Fruit fly (Drosophila melanogaster) whole organism, wandering third instar larva: ENCODE results near the gene CG3402.

Experiments
- Abd-B ChIP-seq: fragments of >200 bp; optimal IDR thresholded peaks from 2 replicates; lab custom pipeline; 2017; ENCODE audit warnings: missing biosample characterization, missing genetic modification characterization
- CrebA ChIP-seq: fragments of 200-800 bp; sonication (Bioruptor generic); optimal IDR thresholded peaks from 2 replicates; lab custom pipeline; 2016; ENCODE audit warnings: missing biosample characterization, mild to moderate bottlenecking, missing genetic modification characterization, borderline replicate concordance
- Dif ChIP-seq: fragments of 200-275, 200-300 bp; sonication (Bioruptor generic); optimal IDR thresholded peaks from 2 replicates; lab custom pipeline; 2018; ENCODE audit warnings: missing biosample characterization, missing genetic modification characterization; ENCODE audit not compliant: partially characterized antibody
- Hr78 ChIP-seq: fragments of >200 bp; optimal IDR thresholded peaks from 2 replicates; lab custom pipeline; 2017; ENCODE audit warnings: missing biosample characterization, missing genetic modification characterization
- Hr83 ChIP-seq: fragments of 200-300 bp; sonication (Bioruptor generic); optimal IDR thresholded peaks from 2 replicates; lab custom pipeline; 2016; ENCODE audit warnings: missing biosample characterization, mild to moderate bottlenecking, missing genetic modification characterization, moderate library complexity; ENCODE audit not compliant: poor library complexity, severe bottlenecking
- Myc ChIP-seq: fragments of >200 bp; optimal IDR thresholded peaks from 2 replicates; lab custom pipeline; 2017
- N ChIP-seq: fragments of >200 bp; optimal IDR thresholded peaks from 2 replicates; lab custom pipeline; 2018; ENCODE audit warnings: missing biosample characterization, missing external identifiers, missing genetic modification characterization
- br ChIP-seq: fragments of 200-800 bp; sonication (Bioruptor generic); optimal IDR thresholded peaks from 2 replicates; lab custom pipeline; 2016; ENCODE audit warnings: missing biosample characterization, missing genetic modification characterization
- fru ChIP-seq: fragments of 200-800 bp; sonication (Bioruptor generic); optimal IDR thresholded peaks from 3 replicates; lab custom pipeline; 2016; ENCODE audit warnings: missing biosample characterization, mild to moderate bottlenecking, missing genetic modification characterization
- jim ChIP-seq: fragments of 175-275, 200-325 bp; sonication (Bioruptor generic); optimal IDR thresholded peaks from 2 replicates; lab custom pipeline; 2016; ENCODE audit warnings: missing biosample characterization, mild to moderate bottlenecking, missing genetic modification characterization
- psq ChIP-seq: fragments of 200-800 bp; sonication (Bioruptor generic); optimal IDR thresholded peaks from 3 replicates; lab custom pipeline; 2017; ENCODE audit warnings: missing biosample characterization, mild to moderate bottlenecking, missing genetic modification characterization, moderate library complexity
- tai ChIP-seq: sonication (Bioruptor generic); optimal IDR thresholded peaks from 2 replicates; lab custom pipeline; 2016; ENCODE audit warnings: missing biosample characterization, missing genetic modification characterization
- usp ChIP-seq: fragments of >200 bp; optimal IDR thresholded peaks from 2 replicates; lab custom pipeline; 2017; ENCODE audit warnings: missing biosample characterization, missing genetic modification characterization

dm6 chr3L:625899-626298 is 26.8 kb downstream of the CG3402 start:
- TF ChIP-seq jim (GFP tag; lab: Kevin White, UChicago) (no peak), Myc (lab: Kevin White, UChicago) (no peak), usp (no peak), psq (GFP tag; lab: Kevin White, UChicago) (no peak), br (no peak), CrebA (GFP tag; lab: Kevin White, UChicago) (no peak), fru (GFP tag; lab: Kevin White, UChicago) (no peak), Abd-B (no peak), Hr78 (GFP tag; lab: Kevin White, UChicago) (no peak), Hr83 (no peak), tai (no peak), Dif (GFP tag; lab: Kevin White, UChicago) (no peak), N (GFP tag; lab: Kevin White, UChicago) (no peak)
